Worm (Caenorhabditis elegans): ENCODE results near the gene Y75B8A.10.
"Not testable (repeated sequence)": the region's sequence is repeated elsewhere in the genome, so short reads cannot be mapped to it uniquely, and the experiment has no call there.

Y75B8A.10 gene

DNA sequence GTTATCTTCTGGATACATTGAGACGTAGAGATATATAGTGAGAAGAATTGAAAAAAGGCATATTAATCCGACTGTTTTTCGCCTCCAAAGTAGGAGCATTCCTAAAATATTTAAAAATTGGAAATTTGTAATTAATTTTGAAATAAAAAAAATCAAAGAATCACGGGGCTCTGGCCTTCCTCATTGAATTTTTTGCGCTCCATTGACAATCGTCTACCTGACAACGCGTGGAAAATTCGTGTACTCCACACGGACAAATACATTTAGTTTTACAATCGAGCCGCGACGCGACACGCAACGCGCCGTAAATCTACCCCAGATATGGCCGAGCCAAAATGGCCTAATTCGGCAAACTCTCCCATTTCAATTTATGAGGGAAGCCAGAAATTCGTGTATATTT, 5.7 kb downstream of the Y75B8A.10 start, which contains the start of gene gly-11:
TSS of gene gly-11 (minus strand) at position 101 of the 400 bp plus-strand sequence.
- not testable (repeated sequence) for TF ChIP-seq T22C8.4 (GFP tag; IDR thresholded peaks at IDR 0.05); cog-1 (tag; optimal IDR thresholded peaks at IDR 0.05); ref-1 (GFP tag; conservative IDR thresholded peaks at IDR 0.05)

DNA sequence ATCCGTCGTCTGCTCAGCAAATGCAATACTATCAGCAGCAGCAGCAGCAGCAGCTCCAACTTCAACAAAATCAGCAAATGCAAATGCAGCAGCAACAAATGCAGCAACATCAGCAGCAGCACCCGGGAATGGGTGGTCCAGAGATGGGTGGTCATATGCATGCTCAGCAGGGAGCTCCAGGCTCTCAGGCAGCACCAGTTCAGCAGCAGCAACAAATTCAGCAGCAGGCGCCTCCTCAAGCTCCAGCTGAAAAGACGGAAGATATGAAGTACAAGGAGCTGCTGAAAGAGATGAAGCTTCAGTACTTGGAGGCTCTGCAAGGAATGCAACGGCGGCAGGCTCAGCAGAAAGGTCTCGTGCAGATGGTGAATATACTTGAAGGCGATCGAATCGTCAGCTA, 15.8 kb downstream of the Y75B8A.10 start:
- TF ChIP-seq ztf-29 (GFP tag; IDR thresholded peaks at IDR 0.05), result no peak
- TF ChIP-seq T22C8.4 (GFP tag; IDR thresholded peaks at IDR 0.05), result no peak
- TF ChIP-seq ref-1 (GFP tag; conservative IDR thresholded peaks at IDR 0.05), result no peak
- no peak for TF ChIP-seq cog-1 (tag; optimal IDR thresholded peaks at IDR 0.05)
- no peak for TF ChIP-seq med-1 (GFP tag; optimal IDR thresholded peaks at IDR 0.05; ENCODE audit: insufficient read depth)
- no peak for TF ChIP-seq klf-2 (GFP tag; conservative IDR thresholded peaks at IDR 0.05)
- TF ChIP-seq flt-1 (GFP tag; IDR thresholded peaks at IDR 0.05), result no peak
- TF ChIP-seq ztf-23 (GFP tag; IDR thresholded peaks at IDR 0.05), result no peak
- no peak for TF ChIP-seq tab-1 (GFP tag; IDR thresholded peaks at IDR 0.05)

DNA sequence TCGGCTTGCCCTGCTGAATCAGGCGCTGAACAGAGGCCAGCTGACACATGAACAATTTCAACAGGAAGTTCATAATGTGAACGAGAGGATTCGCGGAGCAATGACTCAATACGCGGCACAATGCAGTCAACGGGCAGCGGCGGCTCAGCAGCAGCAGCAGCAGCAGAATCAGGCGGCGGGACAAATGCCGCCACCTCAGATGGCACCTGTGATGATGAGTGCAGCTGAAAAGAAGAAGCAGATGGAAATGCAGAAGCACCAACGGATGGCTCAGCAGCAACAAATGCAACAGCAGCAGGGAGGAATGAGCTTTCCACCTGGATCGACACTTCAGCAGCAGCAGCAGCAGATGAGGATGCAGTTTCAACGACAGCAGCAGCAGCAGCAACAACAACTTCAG, 17.5 kb downstream of the Y75B8A.10 start:
- TF ChIP-seq T22C8.4 (GFP tag; IDR thresholded peaks at IDR 0.05), result no peak
- TF ChIP-seq ref-1 (GFP tag; conservative IDR thresholded peaks at IDR 0.05), result no peak
- TF ChIP-seq cog-1 (tag; optimal IDR thresholded peaks at IDR 0.05), result no peak
- TF ChIP-seq ztf-29 (GFP tag; IDR thresholded peaks at IDR 0.05), result no peak
- no peak for TF ChIP-seq med-1 (GFP tag; optimal IDR thresholded peaks at IDR 0.05; ENCODE audit: insufficient read depth)
- no peak for TF ChIP-seq tab-1 (GFP tag; IDR thresholded peaks at IDR 0.05)
- no peak for TF ChIP-seq ztf-23 (GFP tag; IDR thresholded peaks at IDR 0.05)
- TF ChIP-seq flt-1 (GFP tag; IDR thresholded peaks at IDR 0.05), result no peak
- no peak for TF ChIP-seq klf-2 (GFP tag; conservative IDR thresholded peaks at IDR 0.05)

DNA sequence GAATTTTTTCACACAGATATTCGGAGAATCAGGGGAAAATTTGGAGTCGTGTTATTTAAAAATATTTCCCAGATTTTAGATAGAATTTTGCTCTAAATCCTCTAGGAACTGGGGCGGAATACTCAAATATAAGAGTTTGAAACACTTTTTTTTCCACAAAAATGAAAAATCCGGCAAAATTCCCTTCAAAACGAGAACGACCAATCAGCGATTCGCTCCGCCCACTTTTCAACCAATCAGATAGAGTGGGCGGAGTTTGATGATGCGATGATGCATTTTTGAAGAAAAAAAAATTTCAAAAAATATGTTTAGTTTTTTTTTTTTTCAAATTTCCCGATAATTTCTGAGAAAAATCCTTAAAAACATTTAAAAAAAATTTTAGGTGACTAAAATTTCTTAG, 18.4 kb downstream of the Y75B8A.10 start:
- no peak for TF ChIP-seq klf-2 (GFP tag; conservative IDR thresholded peaks at IDR 0.05)
- TF ChIP-seq tab-1 (GFP tag; IDR thresholded peaks at IDR 0.05), result no peak
- TF ChIP-seq med-1 (GFP tag; optimal IDR thresholded peaks at IDR 0.05; ENCODE audit: insufficient read depth), result no peak
- no peak for TF ChIP-seq T22C8.4 (GFP tag; IDR thresholded peaks at IDR 0.05)
- TF ChIP-seq cog-1 (tag; optimal IDR thresholded peaks at IDR 0.05), result no peak
- no peak for TF ChIP-seq flt-1 (GFP tag; IDR thresholded peaks at IDR 0.05)
- TF ChIP-seq ztf-23 (GFP tag; IDR thresholded peaks at IDR 0.05), result no peak
- TF ChIP-seq ztf-29 (GFP tag; IDR thresholded peaks at IDR 0.05), result no peak
- TF ChIP-seq ref-1 (GFP tag; conservative IDR thresholded peaks at IDR 0.05), result no peak

DNA sequence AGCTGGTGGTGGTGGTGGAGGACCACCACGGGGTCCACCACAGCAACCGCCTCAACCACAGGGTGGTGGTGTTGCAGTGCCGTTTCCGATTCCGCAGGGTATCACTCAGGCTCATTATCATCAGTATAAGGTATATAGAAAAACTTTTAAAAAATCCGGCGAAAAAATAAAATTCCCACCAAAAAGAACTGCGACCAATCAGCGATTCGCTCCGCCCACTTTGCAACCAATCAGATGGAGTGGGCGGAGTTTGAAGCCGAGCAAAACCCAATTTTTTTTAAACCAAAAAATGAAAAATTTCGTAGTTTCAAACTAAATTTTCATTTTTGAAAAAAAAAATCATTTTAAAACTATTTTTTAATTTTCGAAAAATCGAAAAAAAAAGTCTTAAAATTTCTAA, 21.9 kb downstream of the Y75B8A.10 start:
- TF ChIP-seq ref-1 (GFP tag; conservative IDR thresholded peaks at IDR 0.05), result no peak
- no peak for TF ChIP-seq T22C8.4 (GFP tag; IDR thresholded peaks at IDR 0.05)
- TF ChIP-seq ztf-23 (GFP tag; IDR thresholded peaks at IDR 0.05), result no peak
- no peak for TF ChIP-seq ztf-29 (GFP tag; IDR thresholded peaks at IDR 0.05)
- no peak for TF ChIP-seq flt-1 (GFP tag; IDR thresholded peaks at IDR 0.05)
- no peak for TF ChIP-seq tab-1 (GFP tag; IDR thresholded peaks at IDR 0.05)
- no peak for TF ChIP-seq med-1 (GFP tag; optimal IDR thresholded peaks at IDR 0.05; ENCODE audit: insufficient read depth)
- TF ChIP-seq klf-2 (GFP tag; conservative IDR thresholded peaks at IDR 0.05), result no peak
- no peak for TF ChIP-seq cog-1 (tag; optimal IDR thresholded peaks at IDR 0.05)

DNA sequence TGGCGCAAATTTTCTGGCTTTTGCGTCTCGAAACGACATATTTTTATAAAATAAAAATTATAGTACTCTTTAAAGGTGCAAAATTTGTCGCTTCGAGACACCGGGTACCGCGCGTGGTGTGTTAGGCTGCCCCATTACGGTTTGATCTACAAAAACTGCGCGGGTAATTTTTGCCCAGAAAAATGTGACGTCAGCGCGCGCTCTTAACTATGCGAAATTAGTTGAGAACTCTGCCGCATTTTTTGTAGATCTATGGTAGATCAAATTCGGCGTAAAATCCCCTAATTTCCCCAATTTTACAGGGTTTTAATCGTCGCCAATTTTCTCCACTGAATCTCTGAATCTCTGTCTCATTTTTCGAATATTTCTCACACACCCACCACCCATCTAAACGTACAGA, 22.4 kb downstream of the Y75B8A.10 start, which contains the start of gene Y75B8A.8:
TSS of gene Y75B8A.8 (plus strand) at position 301 of the 400 bp plus-strand sequence.
- TF ChIP-seq T22C8.4 (GFP tag; IDR thresholded peaks at IDR 0.05) (no peak), ztf-23 (GFP tag; IDR thresholded peaks at IDR 0.05) (no peak), med-1 (GFP tag; optimal IDR thresholded peaks at IDR 0.05; ENCODE audit: insufficient read depth) (no peak), tab-1 (GFP tag; IDR thresholded peaks at IDR 0.05) (no peak), ref-1 (GFP tag; conservative IDR thresholded peaks at IDR 0.05) (no peak), klf-2 (GFP tag; conservative IDR thresholded peaks at IDR 0.05) (no peak), cog-1 (tag; optimal IDR thresholded peaks at IDR 0.05) (no peak)

DNA sequence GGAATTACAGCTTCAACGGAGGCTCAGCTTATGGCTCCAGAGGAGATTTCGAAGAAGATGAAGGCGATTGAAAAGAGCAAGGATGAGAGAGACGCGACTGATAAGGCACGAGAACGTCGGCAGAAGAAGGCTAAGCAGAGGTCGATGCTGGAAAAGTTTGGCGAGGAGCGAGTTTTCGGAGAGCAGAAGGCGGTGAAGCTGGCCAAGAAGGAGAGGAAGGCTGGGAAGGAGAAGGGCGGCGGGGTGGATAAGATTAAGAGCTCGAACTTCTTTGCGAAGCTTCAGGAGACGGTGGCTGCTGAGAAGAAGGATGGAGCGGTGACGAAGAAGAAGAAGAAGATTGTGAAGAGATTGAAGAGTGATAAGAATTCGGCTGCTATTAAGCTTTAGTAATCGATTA, 23.6 kb downstream of the Y75B8A.10 start:
- TF ChIP-seq klf-2 (GFP tag; conservative IDR thresholded peaks at IDR 0.05) (no peak), flt-1 (GFP tag; IDR thresholded peaks at IDR 0.05) (0 out of 2 replicates have a peak, but pooled peaks have one; percentile 31), ztf-23 (GFP tag; IDR thresholded peaks at IDR 0.05) (no peak)

DNA sequence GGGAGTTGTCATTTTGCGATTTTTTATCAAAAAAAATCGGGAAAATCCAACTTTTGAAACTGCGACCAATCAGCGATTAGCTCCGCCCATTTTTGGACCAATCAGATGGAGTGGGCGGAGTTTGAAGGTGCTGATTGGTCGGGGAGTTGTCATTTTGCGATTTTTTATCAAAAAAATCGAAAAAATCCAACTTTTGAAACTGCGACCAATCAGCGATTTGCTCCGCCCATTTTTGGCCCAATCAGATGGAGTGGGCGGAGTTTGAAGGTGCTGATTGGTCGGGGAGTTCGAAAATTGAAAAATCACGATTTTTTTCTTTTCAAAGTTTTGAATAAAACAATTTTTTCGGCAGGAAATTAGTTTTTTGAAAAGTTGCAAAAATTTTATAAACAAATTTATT, 25.2 kb downstream of the Y75B8A.10 start:
- TF ChIP-seq cog-1 (tag; optimal IDR thresholded peaks at IDR 0.05) (no peak), T22C8.4 (GFP tag; IDR thresholded peaks at IDR 0.05) (no peak), ref-1 (GFP tag; conservative IDR thresholded peaks at IDR 0.05) (no peak), ztf-23 (GFP tag; IDR thresholded peaks at IDR 0.05) (no peak), klf-2 (GFP tag; conservative IDR thresholded peaks at IDR 0.05) (no peak), med-1 (GFP tag; optimal IDR thresholded peaks at IDR 0.05; ENCODE audit: insufficient read depth) (no peak), flt-1 (GFP tag; IDR thresholded peaks at IDR 0.05) (no peak), tab-1 (GFP tag; IDR thresholded peaks at IDR 0.05) (no peak), ztf-29 (GFP tag; IDR thresholded peaks at IDR 0.05) (no peak)

DNA sequence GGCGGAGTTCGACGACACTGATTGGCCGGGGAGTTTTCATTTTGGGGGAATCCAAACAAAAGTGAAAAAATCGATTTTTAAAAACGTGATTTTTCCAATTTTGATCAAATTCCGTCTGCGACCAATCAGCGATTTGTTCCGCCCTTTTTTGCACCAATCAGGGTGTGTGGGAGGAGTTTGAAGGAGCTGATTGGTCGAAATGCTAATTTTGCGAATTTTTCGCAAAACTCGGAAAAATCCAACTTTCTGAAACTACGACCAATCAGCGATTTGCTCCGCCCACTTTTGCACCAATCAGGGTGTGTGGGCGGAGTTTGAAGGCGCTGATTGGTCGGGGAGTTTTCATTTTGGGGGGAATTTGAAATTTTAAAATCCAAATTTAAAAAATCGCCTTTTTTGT, 26.2 kb downstream of the Y75B8A.10 start:
- TF ChIP-seq flt-1 (GFP tag; IDR thresholded peaks at IDR 0.05), result 0 out of 2 replicates have a peak, but pooled peaks have one; percentile 9
- TF ChIP-seq ztf-29 (GFP tag; IDR thresholded peaks at IDR 0.05), result no peak

DNA sequence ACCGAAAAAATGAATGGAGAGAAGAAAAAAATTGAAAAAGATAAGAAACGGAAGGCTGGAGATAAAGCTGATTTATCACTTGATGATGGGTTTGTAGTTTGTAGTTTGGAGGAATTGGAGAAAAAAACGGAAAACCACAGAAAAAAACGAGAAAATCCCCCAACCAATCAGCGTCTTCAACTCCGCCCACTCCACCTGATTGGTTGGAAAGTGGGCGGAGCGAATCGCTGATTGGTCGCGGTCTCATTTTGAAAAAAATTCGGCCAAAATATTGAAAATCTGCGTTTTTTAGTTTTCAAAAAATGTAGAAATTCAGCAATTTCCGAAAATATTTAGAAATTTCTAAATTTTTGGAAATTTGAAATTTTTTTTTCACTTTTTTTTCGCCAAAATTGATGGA, 27.1 kb downstream of the Y75B8A.10 start:
- no peak for TF ChIP-seq ztf-29 (GFP tag; IDR thresholded peaks at IDR 0.05)
- TF ChIP-seq klf-2 (GFP tag; conservative IDR thresholded peaks at IDR 0.05), result no peak
- no peak for TF ChIP-seq flt-1 (GFP tag; IDR thresholded peaks at IDR 0.05)
- no peak for TF ChIP-seq med-1 (GFP tag; optimal IDR thresholded peaks at IDR 0.05; ENCODE audit: insufficient read depth)
- no peak for TF ChIP-seq tab-1 (GFP tag; IDR thresholded peaks at IDR 0.05)
- no peak for TF ChIP-seq ref-1 (GFP tag; conservative IDR thresholded peaks at IDR 0.05)
- TF ChIP-seq ztf-23 (GFP tag; IDR thresholded peaks at IDR 0.05), result no peak
- no peak for TF ChIP-seq T22C8.4 (GFP tag; IDR thresholded peaks at IDR 0.05)

All from whole organism, midembryonic.